Worm (Caenorhabditis elegans) whole organism, L2 larva: ENCODE data around the gene C09G9.3.

ENCODE experiments used
- C34F6.9 ChIP-seq: fragments of 150-350 bp; optimal IDR thresholded peaks from 2 replicates; lab custom pipeline; 2014; ENCODE audit warnings: missing biosample characterization, missing genetic modification characterization
- F13H6.1 ChIP-seq: sonication (generic microtip); optimal IDR thresholded peaks from 2 replicates; lab custom pipeline; 2016; ENCODE audit warnings: missing genetic modification characterization, missing compliant biosample characterization
- Y55F3AM.14 ChIP-seq: fragments of 200-800 bp; sonication (Bioruptor generic); optimal IDR thresholded peaks from 2 replicates; lab custom pipeline; 2018; ENCODE audit warnings: mild to moderate bottlenecking, missing genetic modification characterization, missing compliant biosample characterization
- ZK546.5 ChIP-seq: sonication (generic microtip); optimal IDR thresholded peaks from 2 replicates; lab custom pipeline; 2017; ENCODE audit warnings: missing biosample characterization, missing genetic modification characterization
- alr-1 ChIP-seq: fragments of 150-350 bp; optimal IDR thresholded peaks from 2 replicates; lab custom pipeline; 2014; ENCODE audit warnings: missing biosample characterization, missing genetic modification characterization
- aly-2 ChIP-seq: fragments of 150-350 bp; optimal IDR thresholded peaks from 2 replicates; lab custom pipeline; 2014; ENCODE audit warnings: missing biosample characterization, missing genetic modification characterization
- ama-1 ChIP-seq: fragments of 150-350 bp; optimal IDR thresholded peaks from 2 replicates; lab custom pipeline; 2018; ENCODE audit warnings: inconsistent platforms
- blmp-1 ChIP-seq: sonication (generic microtip); optimal IDR thresholded peaks from 2 replicates; lab custom pipeline; 2017; ENCODE audit warnings: missing genetic modification characterization, mild to moderate bottlenecking, missing compliant biosample characterization, antibody characterized with exemption, moderate library complexity; ENCODE audit not compliant: insufficient read depth
- ceh-16 ChIP-seq: fragments of 150-350 bp; optimal IDR thresholded peaks from 2 replicates; lab custom pipeline; 2014; ENCODE audit warnings: missing biosample characterization, missing genetic modification characterization
- crh-2 ChIP-seq: sonication (generic microtip); optimal IDR thresholded peaks from 2 replicates; lab custom pipeline; 2017; ENCODE audit warnings: missing biosample characterization, missing genetic modification characterization
- egl-27 ChIP-seq: sonication (generic microtip); optimal IDR thresholded peaks from 3 replicates; lab custom pipeline; 2017; ENCODE audit warnings: missing biosample characterization, missing genetic modification reagents, missing genetic modification characterization
- elt-1 ChIP-seq: fragments of 150-350 bp; optimal IDR thresholded peaks from 2 replicates; lab custom pipeline; 2014; ENCODE audit warnings: missing biosample characterization, missing genetic modification characterization
- elt-3 ChIP-seq: sonication (generic microtip); optimal IDR thresholded peaks from 2 replicates; lab custom pipeline; 2017; ENCODE audit warnings: missing biosample characterization, missing genetic modification characterization
- fos-1 ChIP-seq: fragments of 150-350 bp; optimal IDR thresholded peaks from 2 replicates; lab custom pipeline; 2014; ENCODE audit warnings: missing biosample characterization, missing genetic modification characterization
- gmeb-1 ChIP-seq: fragments of 150-350 bp; optimal IDR thresholded peaks from 2 replicates; lab custom pipeline; 2014; ENCODE audit warnings: missing biosample characterization, missing genetic modification characterization
- lin-11 ChIP-seq: fragments of 150-350 bp; sonication (generic microtip); optimal IDR thresholded peaks from 2 replicates; lab custom pipeline; 2014; ENCODE audit warnings: missing biosample characterization, missing genetic modification characterization, inconsistent platforms, mixed read lengths
- lin-13 ChIP-seq: fragments of 150-350 bp; optimal IDR thresholded peaks from 2 replicates; lab custom pipeline; 2014; ENCODE audit warnings: missing biosample characterization, missing genetic modification reagents, missing genetic modification characterization
- lin-39 ChIP-seq: fragments of 150-350 bp; optimal IDR thresholded peaks from 2 replicates; lab custom pipeline; 2014; ENCODE audit warnings: missing biosample characterization, missing genetic modification reagents, missing genetic modification characterization
- lsy-2 ChIP-seq, 2 experiments: fragments of 150-350 bp in 1 of 2; sonication (generic microtip) in 1 of 2; optimal IDR thresholded peaks; 2 replicates each; lab custom pipeline; 2014 to 2017; ENCODE audit warnings: missing biosample characterization in 2 of 2, missing genetic modification characterization in 2 of 2
- mab-5 ChIP-seq: fragments of 150-350 bp; optimal IDR thresholded peaks from 2 replicates; lab custom pipeline; 2014; ENCODE audit warnings: missing biosample characterization, missing genetic modification characterization
- mbf-1 ChIP-seq: sonication (generic microtip); optimal IDR thresholded peaks from 2 replicates; lab custom pipeline; 2017; ENCODE audit warnings: missing biosample characterization, missing genetic modification characterization
- mdl-1 ChIP-seq, 2 experiments: fragments of 150-350 bp in 1 of 2; sonication (generic microtip) in 1 of 2; optimal IDR thresholded peaks; 2 replicates each; lab custom pipeline; 2017; ENCODE audit warnings: missing biosample characterization in 2 of 2, missing genetic modification characterization in 2 of 2
- nhr-10 ChIP-seq: sonication (generic microtip); optimal IDR thresholded peaks from 2 replicates; lab custom pipeline; 2017; ENCODE audit warnings: missing biosample characterization, missing genetic modification characterization
- nhr-11 ChIP-seq: fragments of 150-350 bp; optimal IDR thresholded peaks from 2 replicates; lab custom pipeline; 2014; ENCODE audit warnings: missing biosample characterization, missing genetic modification characterization
- nhr-12 ChIP-seq: fragments of 150-350 bp; optimal IDR thresholded peaks from 2 replicates; lab custom pipeline; 2014; ENCODE audit warnings: missing biosample characterization, missing genetic modification characterization
- nhr-129 ChIP-seq: fragments of 150-350 bp; optimal IDR thresholded peaks from 2 replicates; lab custom pipeline; 2014; ENCODE audit warnings: missing biosample characterization, missing genetic modification characterization
- nhr-21 ChIP-seq: fragments of 150-350 bp; optimal IDR thresholded peaks from 2 replicates; lab custom pipeline; 2014; ENCODE audit warnings: missing biosample characterization, missing genetic modification characterization
- nhr-23 ChIP-seq: fragments of 150-350 bp; optimal IDR thresholded peaks from 2 replicates; lab custom pipeline; 2014; ENCODE audit warnings: missing biosample characterization, missing genetic modification reagents, missing genetic modification characterization
- nhr-237 ChIP-seq: fragments of 150-350 bp; optimal IDR thresholded peaks from 2 replicates; lab custom pipeline; 2014; ENCODE audit warnings: missing biosample characterization, missing genetic modification characterization
- nhr-25 ChIP-seq: fragments of 150-350 bp; sonication (generic microtip); optimal IDR thresholded peaks from 3 replicates; lab custom pipeline; 2014; ENCODE audit warnings: missing biosample characterization, missing genetic modification characterization
- nhr-6 ChIP-seq: fragments of 150-350 bp; optimal IDR thresholded peaks from 2 replicates; lab custom pipeline; 2014; ENCODE audit warnings: missing biosample characterization, missing genetic modification characterization
- peb-1 ChIP-seq: fragments of 150-350 bp; optimal IDR thresholded peaks from 2 replicates; lab custom pipeline; 2014; ENCODE audit warnings: missing biosample characterization, missing genetic modification characterization
- sem-4 ChIP-seq: fragments of 150-350 bp; optimal IDR thresholded peaks from 2 replicates; lab custom pipeline; 2014; ENCODE audit warnings: missing biosample characterization, missing genetic modification reagents, missing genetic modification characterization
- skn-1 ChIP-seq: sonication (generic microtip); optimal IDR thresholded peaks from 2 replicates; lab custom pipeline; 2017; ENCODE audit warnings: missing biosample characterization, missing genetic modification characterization
- sma-3 ChIP-seq: sonication (generic microtip); optimal IDR thresholded peaks from 2 replicates; lab custom pipeline; 2016; ENCODE audit warnings: missing genetic modification reagents, missing genetic modification characterization, missing compliant biosample characterization
- sma-9 ChIP-seq, 2 experiments: fragments of 150-350 bp in 1 of 2; sonication (generic microtip) in 1 of 2; optimal IDR thresholded peaks; 2 replicates each; lab custom pipeline; 2014 to 2016; ENCODE audit warnings: missing genetic modification characterization in 2 of 2, mild to moderate bottlenecking in 1 of 2, missing biosample characterization in 1 of 2, missing compliant biosample characterization in 1 of 2, missing genetic modification reagents in 1 of 2, moderate library complexity in 1 of 2
- unc-39 ChIP-seq: fragments of 150-350 bp; optimal IDR thresholded peaks from 2 replicates; lab custom pipeline; 2014; ENCODE audit warnings: missing biosample characterization, missing genetic modification characterization
- unc-55 ChIP-seq: fragments of 150-350 bp; sonication (generic microtip); optimal IDR thresholded peaks from 3 replicates; lab custom pipeline; 2014; ENCODE audit warnings: missing biosample characterization, missing genetic modification reagents, missing genetic modification characterization
- unc-62 ChIP-seq: fragments of 150-350 bp; optimal IDR thresholded peaks from 2 replicates; lab custom pipeline; 2014; ENCODE audit warnings: missing biosample characterization, missing genetic modification reagents, missing genetic modification characterization
- zag-1 ChIP-seq: fragments of 150-350 bp; optimal IDR thresholded peaks from 2 replicates; lab custom pipeline; 2014; ENCODE audit warnings: missing biosample characterization, missing genetic modification characterization
- ztf-1 ChIP-seq: fragments of 200-800 bp; sonication (Bioruptor generic); conservative IDR thresholded peaks from 2 replicates; pipeline ENCODE4 v1.3.6; 2022; ENCODE audit warnings: missing genetic modification characterization, missing compliant biosample characterization
- ztf-11 ChIP-seq: sonication (generic microtip); optimal IDR thresholded peaks from 2 replicates; lab custom pipeline; 2017; ENCODE audit warnings: missing biosample characterization, missing genetic modification characterization

The C09G9.3 gene

DNA sequence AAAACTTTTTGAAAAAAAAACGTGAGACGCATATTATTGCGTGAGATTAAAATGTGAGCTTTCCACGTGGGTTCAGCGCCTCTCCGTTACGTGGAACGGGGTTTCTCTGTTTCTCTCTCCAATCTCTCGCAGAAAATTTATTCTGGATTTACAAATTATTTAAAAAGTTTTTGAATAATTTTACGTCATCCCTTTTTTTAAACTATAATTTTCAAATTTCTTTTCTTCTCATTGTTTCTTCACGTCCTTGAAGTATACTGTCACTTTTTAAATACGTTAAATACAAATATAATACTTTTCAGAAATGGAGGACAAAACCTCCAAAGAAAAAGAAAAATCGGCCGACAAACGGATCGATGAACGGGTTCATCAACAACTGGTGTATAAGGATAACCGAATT lies 45.4 kb downstream of the C09G9.3 start, which contains the start of gene T28C6.7:
Gene T28C6.7, plus strand, starts transcription at position 301 of the 400 bp plus-strand sequence.
- TF ChIP-seq unc-62 = no peak
- no peak for TF ChIP-seq ztf-11 (tag; lab: Kevin White, UChicago)
- no peak for TF ChIP-seq ZK546.5 (tag; lab: Kevin White, UChicago)
- no peak for TF ChIP-seq skn-1
- no peak for TF ChIP-seq sem-4 (tag; lab: Kevin White, UChicago)
- TF ChIP-seq lin-39 (tag; lab: Kevin White, UChicago) = no peak
- no peak for TF ChIP-seq ztf-1 (GFP tag; lab: Robert Waterston, UW)
- TF ChIP-seq nhr-23 (tag; lab: Kevin White, UChicago) = no peak
- TF ChIP-seq elt-3 (tag; lab: Kevin White, UChicago) = no peak
- TF ChIP-seq fos-1 (tag; lab: Kevin White, UChicago) = no peak
- no peak for TF ChIP-seq blmp-1 (tag; lab: Kevin White, UChicago)
- TF ChIP-seq lin-13 (GFP tag; lab: Kevin White, UChicago) = no peak
- no peak for TF ChIP-seq mab-5 (tag; lab: Kevin White, UChicago)
- no peak for TF ChIP-seq nhr-12 (tag; lab: Kevin White, UChicago)
- TF ChIP-seq mbf-1 = no peak

DNA sequence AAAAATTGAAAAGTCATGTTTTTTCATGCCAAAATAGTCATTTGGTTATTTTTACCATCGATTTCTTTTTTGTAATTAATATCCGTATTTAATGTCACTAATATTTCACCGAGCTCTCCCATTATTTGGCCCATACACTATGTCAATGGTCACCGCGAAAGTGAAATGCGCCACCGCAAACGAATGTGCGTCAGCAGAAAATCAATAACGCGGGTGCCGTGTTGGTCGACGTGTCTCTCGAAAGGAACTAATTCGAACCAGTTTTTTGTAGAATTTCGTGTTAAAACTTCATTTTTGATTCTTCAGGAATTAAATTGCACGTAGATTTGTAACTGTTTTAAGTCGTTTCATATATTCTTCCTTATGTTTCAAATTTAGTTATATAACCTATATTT lies 46.3 kb downstream of the C09G9.3 start:
- TF ChIP-seq unc-39 (tag; lab: Kevin White, UChicago) (no peak), nhr-23 (tag; lab: Kevin White, UChicago) (no peak), ztf-11 (tag; lab: Kevin White, UChicago) (no peak), sma-9 (GFP tag; optimal IDR thresholded peaks at IDR 0.05; lab: Kevin White, UChicago) (peak; percentile 23), sma-9 (tag; optimal IDR thresholded peaks at IDR 0.05; lab: Kevin White, UChicago) (no peak), unc-55 (GFP tag; lab: Kevin White, UChicago) (peak; percentile 40), ceh-16 (tag; lab: Kevin White, UChicago) (peak; percentile 1), nhr-129 (tag; lab: Kevin White, UChicago) (peak; percentile 24), lsy-2 (tag; optimal IDR thresholded peaks at IDR 0.05; lab: Kevin White, UChicago) (peak in 1 of 2 experiments; percentile 61), C34F6.9 (tag; lab: Kevin White, UChicago) (no peak), nhr-25 (peak; percentile 10), fos-1 (tag; lab: Kevin White, UChicago) (peak; percentile 48), zag-1 (tag; lab: Kevin White, UChicago) (no peak), blmp-1 (tag; lab: Kevin White, UChicago) (peak; percentile 57), sem-4 (tag; lab: Kevin White, UChicago) (peak; percentile 21)

DNA sequence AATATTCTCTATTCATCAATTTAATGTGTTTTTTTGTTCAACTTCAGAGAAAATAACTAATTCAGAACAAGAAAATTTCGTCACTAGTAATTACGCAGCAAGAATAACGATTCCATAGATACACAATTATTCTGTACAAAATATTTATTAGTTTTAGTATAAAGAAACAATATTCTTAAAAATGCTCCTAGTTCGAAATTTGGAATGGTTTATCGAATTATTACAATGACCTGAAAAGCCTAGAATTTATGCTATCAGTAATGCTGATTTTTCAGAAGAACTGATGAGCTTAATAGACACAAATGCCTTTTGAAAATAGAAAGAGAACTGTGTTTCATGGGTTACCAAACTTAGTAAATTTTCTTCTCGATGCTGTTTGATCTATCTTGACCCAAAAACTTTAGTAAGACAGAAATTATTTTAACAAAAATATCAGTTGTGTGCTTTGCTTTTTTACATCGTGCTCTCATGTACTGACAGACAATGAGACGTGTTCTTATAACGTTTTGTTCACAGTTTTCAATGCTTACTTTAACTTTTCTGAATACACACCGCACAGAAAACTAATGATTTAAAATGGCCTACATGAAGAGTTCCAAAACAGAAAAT lies 46.8 kb downstream of the C09G9.3 start:
- peak; percentile 58 for TF ChIP-seq lin-13 (GFP tag; lab: Kevin White, UChicago)
- no peak for TF ChIP-seq Y55F3AM.14 (GFP tag; lab: Kevin White, UChicago)
- no peak for TF ChIP-seq mdl-1 (tag; optimal IDR thresholded peaks at IDR 0.05; lab: Kevin White, UChicago)
- no peak for TF ChIP-seq crh-2 (tag; lab: Kevin White, UChicago)
- no peak for TF ChIP-seq nhr-11
- TF ChIP-seq sma-3 (GFP tag; lab: Kevin White, UChicago) = peak; percentile 38
- peak; percentile 30 for TF ChIP-seq nhr-21 (tag; lab: Kevin White, UChicago)
- no peak for TF ChIP-seq ztf-1 (GFP tag; lab: Robert Waterston, UW)
- TF ChIP-seq aly-2 = peak; percentile 3
- TF ChIP-seq nhr-25 = peak; percentile 38
- TF ChIP-seq, all 48 proteins: peak for 5

DNA sequence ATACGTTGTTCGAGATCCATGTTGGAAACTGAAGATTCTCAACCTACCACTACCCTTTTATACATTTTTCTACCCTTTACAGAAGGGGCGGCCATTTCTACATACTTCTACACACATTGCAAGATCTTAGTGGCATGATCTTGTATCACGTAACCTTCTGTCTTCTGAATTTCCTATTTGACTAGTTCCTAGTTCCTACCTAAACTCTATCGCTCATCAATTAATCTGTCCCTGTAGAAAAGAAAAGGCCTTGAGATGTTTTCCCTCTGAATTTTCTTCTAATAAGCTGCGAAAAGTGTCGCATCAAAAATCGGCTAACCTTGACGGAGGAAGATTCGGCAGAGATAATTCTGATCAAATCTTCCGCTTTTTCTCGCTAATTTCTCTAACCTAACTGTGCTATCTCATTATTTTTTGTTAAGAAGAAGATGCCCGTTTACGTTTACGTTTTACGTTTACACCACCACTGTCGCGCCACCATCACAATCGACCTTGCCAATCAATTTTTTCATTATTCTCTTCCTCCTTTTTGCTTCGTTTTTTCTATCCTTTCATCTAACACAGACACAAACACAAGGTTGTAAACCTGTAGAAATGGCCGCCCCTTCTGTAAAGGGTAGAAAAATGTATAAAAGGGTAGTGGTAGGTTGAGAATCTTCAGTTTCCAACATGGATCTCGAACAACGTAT lies 48.6 kb downstream of the C09G9.3 start, which contains the start of the genes col-117 and col-3:
Gene col-117, minus strand, starts transcription at position 51 of the 689 bp plus-strand sequence.
Gene col-3, plus strand, starts transcription at position 639 of the 689 bp plus-strand sequence.
- TF ChIP-seq nhr-21 (tag; lab: Kevin White, UChicago) = no peak
- no peak for TF ChIP-seq mbf-1
- peak; percentile 13 for TF ChIP-seq crh-2 (tag; lab: Kevin White, UChicago)
- no peak for TF ChIP-seq nhr-10 (tag; lab: Kevin White, UChicago)
- peak; percentile 2 for TF ChIP-seq nhr-129 (tag; lab: Kevin White, UChicago)
- no peak for TF ChIP-seq elt-3 (tag; lab: Kevin White, UChicago)
- no peak for TF ChIP-seq ama-1 (lab: Kevin White, UChicago)
- TF ChIP-seq peb-1 (tag; lab: Kevin White, UChicago) = no peak
- no peak for TF ChIP-seq mab-5 (tag; lab: Kevin White, UChicago)
- TF ChIP-seq ZK546.5 (tag; lab: Kevin White, UChicago) = no peak
- TF ChIP-seq egl-27 (tag; lab: Kevin White, UChicago) = peak; percentile 56
- TF ChIP-seq ztf-11 (tag; lab: Kevin White, UChicago) = no peak
- no peak for TF ChIP-seq elt-1 (tag; lab: Kevin White, UChicago)
- TF ChIP-seq nhr-237 (tag; lab: Kevin White, UChicago) = no peak
- TF ChIP-seq nhr-23 (tag; lab: Kevin White, UChicago) = no peak
- TF ChIP-seq unc-39 (tag; lab: Kevin White, UChicago) = no peak
- TF ChIP-seq alr-1 = no peak
- TF ChIP-seq F13H6.1 (tag; lab: Kevin White, UChicago) = no peak
- TF ChIP-seq gmeb-1 (tag; lab: Kevin White, UChicago) = peak; percentile 13
- TF ChIP-seq ceh-16 (tag; lab: Kevin White, UChicago) = peak; percentile 11
- TF ChIP-seq sem-4 (tag; lab: Kevin White, UChicago) = peak; percentile 39
- TF ChIP-seq unc-62 = no peak
- peak; percentile 11 for TF ChIP-seq blmp-1 (tag; lab: Kevin White, UChicago)
- no peak for TF ChIP-seq lin-11 (tag; lab: Kevin White, UChicago)
- no peak for TF ChIP-seq nhr-6 (tag; lab: Kevin White, UChicago)
- TF ChIP-seq lin-39 (tag; lab: Kevin White, UChicago) = no peak
- TF ChIP-seq ztf-1 (GFP tag; lab: Robert Waterston, UW) = no peak
- peak; percentile 12 for TF ChIP-seq C34F6.9 (tag; lab: Kevin White, UChicago)
